Fruit fly (Drosophila melanogaster): ENCODE data around the gene CG7083.

CG7083 gene

DNA sequence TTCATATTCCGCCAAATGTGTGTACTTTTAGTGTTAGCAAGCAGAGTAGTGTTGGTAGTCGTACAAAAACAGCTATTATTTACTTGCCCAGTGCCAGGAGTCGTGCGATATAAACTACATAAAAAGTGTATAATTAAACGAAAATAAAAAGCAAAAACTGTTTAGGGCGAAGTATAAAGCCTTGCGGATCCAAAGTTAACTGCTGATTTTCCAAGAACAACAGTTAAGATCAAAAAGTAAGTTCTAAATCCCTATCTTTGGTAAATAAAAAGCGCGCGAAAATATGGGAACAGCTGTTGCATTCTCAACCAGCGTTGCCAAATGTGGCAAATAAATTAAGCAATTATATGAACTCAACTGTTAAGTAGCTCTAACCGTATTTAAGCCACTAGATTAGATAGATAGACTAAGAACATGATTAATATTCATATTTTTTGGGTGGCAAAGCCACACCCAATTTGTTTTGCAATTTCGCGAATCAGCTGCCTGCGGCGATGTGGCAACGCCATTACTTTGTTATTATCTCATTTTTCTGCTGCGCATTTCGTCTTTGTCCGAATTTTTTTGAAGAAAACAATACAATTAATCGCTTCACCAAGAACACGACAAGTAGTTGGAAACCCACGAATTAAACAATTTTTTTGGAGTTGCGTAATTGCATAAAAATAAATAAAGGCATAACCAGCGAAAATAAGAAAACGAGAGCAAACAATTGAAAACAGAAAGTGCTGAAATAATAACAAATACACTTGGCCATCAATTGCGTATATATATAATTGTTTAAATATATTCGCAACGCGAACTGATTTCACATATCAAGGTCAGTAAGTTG lies at the start of gene CG7083, which contains the start of gene Prim1:
Gene CG7083, plus strand, starts transcription at position 522 of the 832 bp plus-strand sequence.
Gene Prim1, plus strand, starts transcription at position 51 of the 832 bp plus-strand sequence.
- TF ChIP-seq cnc (optimal IDR thresholded peaks at IDR 0.05) = no peak
- peak; percentile 79 for TF ChIP-seq CG12768 (GFP tag; optimal IDR thresholded peaks at IDR 0.05)
- TF ChIP-seq ovo (GFP tag; optimal IDR thresholded peaks at IDR 0.05) = peak; percentile 50
- peak; percentile 85 for TF ChIP-seq CG1620 (GFP tag; optimal IDR thresholded peaks at IDR 0.05)
- peak; percentile 86 for TF ChIP-seq CG5204 (GFP tag; optimal IDR thresholded peaks at IDR 0.05)
- TF ChIP-seq CG7045 (GFP tag; optimal IDR thresholded peaks at IDR 0.05) = peak; percentile 67
- peak; percentile 79 for TF ChIP-seq CG7101 (tag; optimal IDR thresholded peaks at IDR 0.05)
- peak; percentile 38 for TF ChIP-seq CG33017 (tag; optimal IDR thresholded peaks at IDR 0.05)
- peak; percentile 85 for TF ChIP-seq CG11617 (GFP tag; optimal IDR thresholded peaks at IDR 0.05)
- TF ChIP-seq toe (GFP tag; optimal IDR thresholded peaks at IDR 0.05) = peak; percentile 83
- peak; percentile 41 for TF ChIP-seq tj (GFP tag; optimal IDR thresholded peaks at IDR 0.05)
- no peak for TF ChIP-seq Clk (GFP tag; optimal IDR thresholded peaks at IDR 0.05)
- peak; percentile 59 for TF ChIP-seq kay (GFP tag; ENCODE audit: borderline replicate concordance)
- TF ChIP-seq cic (GFP tag; optimal IDR thresholded peaks at IDR 0.05) = peak; percentile 30
- TF ChIP-seq bab1 (GFP tag; optimal IDR thresholded peaks at IDR 0.05) = peak; percentile 69
- TF ChIP-seq pad (GFP tag; optimal IDR thresholded peaks at IDR 0.05) = peak; percentile 60
- peak; percentile 74 for TF ChIP-seq Hr96 (GFP tag; optimal IDR thresholded peaks at IDR 0.05)
- peak; percentile 67 for TF ChIP-seq Mnt (GFP tag; optimal IDR thresholded peaks at IDR 0.05)
- TF ChIP-seq Crg-1 (GFP tag; optimal IDR thresholded peaks at IDR 0.05) = peak; percentile 78
- peak; percentile 56 for TF ChIP-seq CG14711 (tag; optimal IDR thresholded peaks at IDR 0.05)

DNA sequence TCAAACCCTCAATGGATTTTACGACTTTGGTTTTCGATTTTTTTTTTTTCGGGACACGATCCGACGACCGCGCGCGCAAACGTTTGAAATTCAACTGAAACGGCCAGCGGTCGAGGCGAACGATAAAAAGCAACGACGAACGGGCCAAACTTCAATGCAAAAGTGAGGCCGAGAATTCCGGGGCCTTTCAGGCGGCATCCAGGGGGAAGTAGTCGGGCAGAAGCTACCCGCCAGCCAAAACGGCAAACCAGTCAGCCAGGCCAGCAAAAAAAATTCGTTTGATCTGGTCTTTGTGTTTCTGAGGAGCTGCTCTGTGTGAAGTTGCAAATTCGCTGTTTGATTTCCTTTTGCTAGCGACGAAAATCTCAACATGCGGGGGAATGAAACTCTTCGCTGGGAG lies 45.4 kb upstream of the CG7083 start, which contains the start of gene CG7201:
Gene CG7201, minus strand, starts transcription at position 101 of the 400 bp plus-strand sequence.
- no peak for TF ChIP-seq tj (GFP tag; optimal IDR thresholded peaks at IDR 0.05)
- no peak for TF ChIP-seq CG14711 (tag; optimal IDR thresholded peaks at IDR 0.05)
- no peak for TF ChIP-seq ovo (GFP tag; optimal IDR thresholded peaks at IDR 0.05)
- TF ChIP-seq CG7101 (tag; optimal IDR thresholded peaks at IDR 0.05) = no peak
- TF ChIP-seq CG33017 (tag; optimal IDR thresholded peaks at IDR 0.05) = no peak
- TF ChIP-seq kay (GFP tag; ENCODE audit: borderline replicate concordance) = no peak
- TF ChIP-seq pad (GFP tag; optimal IDR thresholded peaks at IDR 0.05) = no peak
- no peak for TF ChIP-seq Hr96 (GFP tag; optimal IDR thresholded peaks at IDR 0.05)
- no peak for TF ChIP-seq Crg-1 (GFP tag; optimal IDR thresholded peaks at IDR 0.05)
- no peak for TF ChIP-seq bab1 (GFP tag; optimal IDR thresholded peaks at IDR 0.05)
- no peak for TF ChIP-seq cnc (optimal IDR thresholded peaks at IDR 0.05)
- TF ChIP-seq cic (GFP tag; optimal IDR thresholded peaks at IDR 0.05) = no peak
- TF ChIP-seq CG7045 (GFP tag; optimal IDR thresholded peaks at IDR 0.05) = no peak
- TF ChIP-seq Clk (GFP tag; optimal IDR thresholded peaks at IDR 0.05) = no peak
- TF ChIP-seq CG1620 (GFP tag; optimal IDR thresholded peaks at IDR 0.05) = no peak
- TF ChIP-seq CG12768 (GFP tag; optimal IDR thresholded peaks at IDR 0.05) = no peak
- TF ChIP-seq Mnt (GFP tag; optimal IDR thresholded peaks at IDR 0.05) = no peak
- no peak for TF ChIP-seq CG11617 (GFP tag; optimal IDR thresholded peaks at IDR 0.05)
- TF ChIP-seq CG5204 (GFP tag; optimal IDR thresholded peaks at IDR 0.05) = no peak
- no peak for TF ChIP-seq toe (GFP tag; optimal IDR thresholded peaks at IDR 0.05)

DNA sequence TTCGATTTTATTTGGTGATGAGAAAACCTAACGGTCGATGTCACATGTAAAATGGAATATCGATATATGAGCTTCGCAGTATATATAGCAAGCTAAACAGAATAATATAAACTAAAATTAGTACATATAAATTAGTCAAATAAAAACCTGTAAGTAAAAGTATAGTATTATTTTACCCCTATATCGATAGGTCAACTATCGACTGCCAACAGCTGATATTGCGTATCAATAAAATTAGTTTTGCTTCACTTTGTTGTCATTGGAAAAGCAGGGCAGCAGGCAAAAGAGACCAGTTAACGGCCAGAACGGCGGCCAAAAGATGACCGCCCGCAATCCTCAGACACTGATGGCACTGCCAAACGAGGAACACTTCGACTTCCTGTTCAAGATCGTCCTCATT lies 43.6 kb upstream of the CG7083 start, which contains the start of gene Rab19:
Gene Rab19, plus strand, starts transcription at position 78 of the 400 bp plus-strand sequence.
- TF ChIP-seq CG1620 (GFP tag; optimal IDR thresholded peaks at IDR 0.05) (no peak), bab1 (GFP tag; optimal IDR thresholded peaks at IDR 0.05) (peak; percentile 0), kay (GFP tag; ENCODE audit: borderline replicate concordance) (peak; percentile 96)

DNA sequence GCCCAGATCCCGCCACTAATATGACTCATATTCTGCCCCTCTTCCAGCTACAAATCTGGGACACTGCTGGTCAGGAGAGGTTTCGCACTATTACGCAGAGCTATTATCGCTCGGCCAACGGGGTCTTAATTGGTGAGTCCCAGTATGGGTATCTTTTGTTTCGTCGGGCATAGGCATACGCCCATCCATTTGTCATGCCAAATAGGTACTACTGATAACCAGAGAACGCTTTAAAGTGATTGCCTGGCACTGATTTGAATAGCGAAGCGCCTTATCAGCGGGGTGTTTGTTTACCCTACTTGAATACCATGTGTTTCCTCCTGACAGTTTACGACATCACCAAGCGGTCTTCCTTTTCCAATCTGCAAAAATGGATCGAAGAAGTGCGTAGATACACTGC lies 43.1 kb upstream of the CG7083 start:
- peak; percentile 68 for TF ChIP-seq Mnt (GFP tag; optimal IDR thresholded peaks at IDR 0.05)
- TF ChIP-seq cic (GFP tag; optimal IDR thresholded peaks at IDR 0.05) = peak; percentile 24
- TF ChIP-seq Hr96 (GFP tag; optimal IDR thresholded peaks at IDR 0.05) = no peak
- no peak for TF ChIP-seq toe (GFP tag; optimal IDR thresholded peaks at IDR 0.05)

DNA sequence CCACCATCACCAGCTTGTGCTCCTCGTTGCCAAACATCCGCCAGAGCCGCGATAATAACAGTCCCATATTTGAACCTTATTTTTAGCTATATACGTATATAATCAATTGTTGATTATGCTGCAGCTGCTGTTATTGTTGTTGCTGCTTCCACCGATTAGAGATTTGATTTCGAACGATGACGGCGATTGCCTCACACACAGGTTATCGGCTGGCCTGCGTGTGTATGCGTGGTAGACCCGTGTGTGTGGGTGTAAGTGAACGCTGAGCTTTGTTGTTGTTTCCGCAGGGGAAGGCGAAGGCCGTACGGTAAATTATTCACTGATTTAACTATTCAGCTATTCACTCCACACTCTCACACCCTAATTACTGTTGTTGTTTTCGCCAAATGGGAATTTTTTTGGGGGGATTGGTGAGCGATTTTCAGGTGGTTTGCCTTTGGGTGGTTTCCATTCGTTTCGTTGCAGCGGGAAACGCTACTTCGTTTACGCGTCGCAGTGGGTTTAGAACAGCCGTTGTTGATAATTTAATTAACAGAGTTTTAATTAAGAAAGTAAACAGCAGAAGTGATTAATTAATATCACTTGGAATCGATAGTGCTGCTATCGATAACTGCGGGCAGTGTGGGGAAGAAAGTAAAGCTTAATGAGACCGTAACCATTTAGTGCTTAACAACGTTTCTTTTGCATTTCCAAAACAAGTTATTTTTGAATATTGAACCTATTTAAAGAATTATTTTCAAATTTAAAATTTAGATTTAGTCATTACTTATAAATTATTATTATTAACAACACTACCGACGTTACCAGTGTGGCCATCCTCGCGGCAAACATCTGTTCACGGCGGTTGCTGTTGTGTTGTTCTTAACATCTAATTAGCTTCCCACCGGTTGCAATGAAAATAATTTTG lies 41.1 kb upstream of the CG7083 start, which contains the start of the genes Arl5 and CG13671:
Gene Arl5, minus strand, starts transcription at position 616 of the 907 bp plus-strand sequence.
Gene CG13671, plus strand, starts transcription at position 841 of the 907 bp plus-strand sequence.
- TF ChIP-seq ovo (GFP tag; optimal IDR thresholded peaks at IDR 0.05) = peak; percentile 83
- peak; percentile 100 for TF ChIP-seq pad (GFP tag; optimal IDR thresholded peaks at IDR 0.05)
- TF ChIP-seq CG12768 (GFP tag; optimal IDR thresholded peaks at IDR 0.05) = peak; percentile 57
- no peak for TF ChIP-seq toe (GFP tag; optimal IDR thresholded peaks at IDR 0.05)
- TF ChIP-seq CG14711 (tag; optimal IDR thresholded peaks at IDR 0.05) = peak; percentile 83
- TF ChIP-seq CG33017 (tag; optimal IDR thresholded peaks at IDR 0.05) = peak; percentile 44
- TF ChIP-seq bab1 (GFP tag; optimal IDR thresholded peaks at IDR 0.05) = peak; percentile 84
- peak; percentile 72 for TF ChIP-seq Crg-1 (GFP tag; optimal IDR thresholded peaks at IDR 0.05)
- TF ChIP-seq Hr96 (GFP tag; optimal IDR thresholded peaks at IDR 0.05) = no peak
- peak; percentile 60 for TF ChIP-seq Clk (GFP tag; optimal IDR thresholded peaks at IDR 0.05)
- peak; percentile 32 for TF ChIP-seq Mnt (GFP tag; optimal IDR thresholded peaks at IDR 0.05)
- TF ChIP-seq CG7045 (GFP tag; optimal IDR thresholded peaks at IDR 0.05) = peak; percentile 66
- TF ChIP-seq cnc (optimal IDR thresholded peaks at IDR 0.05) = no peak
- TF ChIP-seq tj (GFP tag; optimal IDR thresholded peaks at IDR 0.05) = peak; percentile 31
- peak; percentile 80 for TF ChIP-seq CG7101 (tag; optimal IDR thresholded peaks at IDR 0.05)
- peak; percentile 82 for TF ChIP-seq CG11617 (GFP tag; optimal IDR thresholded peaks at IDR 0.05)
- TF ChIP-seq CG1620 (GFP tag; optimal IDR thresholded peaks at IDR 0.05) = peak; percentile 66
- no peak for TF ChIP-seq kay (GFP tag; ENCODE audit: borderline replicate concordance)
- peak; percentile 54 for TF ChIP-seq cic (GFP tag; optimal IDR thresholded peaks at IDR 0.05)
- TF ChIP-seq CG5204 (GFP tag; optimal IDR thresholded peaks at IDR 0.05) = no peak

Data from whole organism, adult.